Worm (Caenorhabditis elegans) whole organism, young adult: ENCODE measurements around the gene mdt-10.

ENCODE experiments used
- B0035.1 ChIP-seq: sonication (generic microtip); optimal IDR thresholded peaks from 2 replicates; lab custom pipeline; 2016; ENCODE audit warnings: missing genetic modification characterization, mild to moderate bottlenecking, missing compliant biosample characterization, missing genotype, missing genetic modification reagents
- B0336.3 ChIP-seq: fragments of 200-800 bp; sonication (Bioruptor generic); IDR thresholded peaks from 2 replicates; pipeline ENCODE4 v1.3.6; 2022; ENCODE audit warnings: missing genetic modification characterization, missing compliant biosample characterization
- C06A6.2 ChIP-seq: fragments of 200-800 bp; sonication (Bioruptor generic); conservative IDR thresholded peaks from 2 replicates; pipeline ENCODE4 v1.3.6; 2022; ENCODE audit warnings: missing genetic modification characterization, missing compliant biosample characterization
- D2030.7 ChIP-seq: fragments of 200-800 bp; sonication (Bioruptor generic); IDR thresholded peaks from 2 replicates; pipeline ENCODE4 v1.3.6; 2022; ENCODE audit warnings: missing genetic modification reagents, missing genetic modification characterization, missing compliant biosample characterization
- F33H1.4 ChIP-seq: fragments of 200-800 bp; sonication (Bioruptor generic); IDR thresholded peaks from 2 replicates; pipeline ENCODE4 v1.3.6; 2022; ENCODE audit warnings: missing genetic modification reagents, missing genetic modification characterization, missing compliant biosample characterization
- F49E8.2 ChIP-seq: sonication (generic microtip); optimal IDR thresholded peaks from 3 replicates; lab custom pipeline; 2017; ENCODE audit warnings: missing genetic modification characterization, mild to moderate bottlenecking, missing compliant biosample characterization, antibody characterized with exemption, moderate library complexity; ENCODE audit not compliant: insufficient read depth
- F52B5.7 ChIP-seq: sonication (generic microtip); optimal IDR thresholded peaks from 2 replicates; lab custom pipeline; 2016; ENCODE audit warnings: mild to moderate bottlenecking, missing genetic modification characterization, missing compliant biosample characterization
- K12H6.12 ChIP-seq: fragments of 200-800 bp; sonication (Bioruptor generic); optimal IDR thresholded peaks from 2 replicates; lab custom pipeline; 2018; ENCODE audit warnings: mild to moderate bottlenecking, missing genetic modification characterization, missing compliant biosample characterization
- T07F8.4 ChIP-seq: sonication (generic microtip); optimal IDR thresholded peaks from 2 replicates; lab custom pipeline; 2016; ENCODE audit warnings: mild to moderate bottlenecking, missing genetic modification characterization, moderate library complexity, missing compliant biosample characterization
- T26A5.8 ChIP-seq: sonication (generic microtip); optimal IDR thresholded peaks from 2 replicates; lab custom pipeline; 2016; ENCODE audit warnings: missing genetic modification characterization, missing compliant biosample characterization
- Y53G8AR.9 ChIP-seq: fragments of 200-800 bp; sonication (Bioruptor generic); conservative IDR thresholded peaks from 2 replicates; pipeline ENCODE4 v1.3.6; 2022; ENCODE audit warnings: missing genetic modification reagents, missing genetic modification characterization, missing compliant biosample characterization
- Y56A3A.18 ChIP-seq: fragments of 200-800 bp; sonication (Bioruptor generic); IDR thresholded peaks from 2 replicates; pipeline ENCODE4 v1.3.6; 2022; ENCODE audit warnings: missing genetic modification reagents, missing genetic modification characterization, missing compliant biosample characterization
- ama-1 ChIP-seq, 3 experiments: fragments of 150-350 bp in 1 of 3; sonication (generic microtip) in 2 of 3; optimal IDR thresholded peaks; 2 replicates each; lab custom pipeline; 2014 to 2018; ENCODE audit warnings: missing biosample characterization in 2 of 3, missing genetic modification characterization in 2 of 3, missing genetic modification reagents in 2 of 3
- attf-3 ChIP-seq: fragments of 200-800 bp; sonication (Bioruptor generic); conservative IDR thresholded peaks from 2 replicates; pipeline ENCODE4 v1.3.6; 2022; ENCODE audit warnings: missing genetic modification reagents, missing genetic modification characterization, missing compliant biosample characterization
- attf-6 ChIP-seq: fragments of 200-800 bp; sonication (Bioruptor generic); IDR thresholded peaks from 2 replicates; pipeline ENCODE4 v1.3.6; 2022; ENCODE audit warnings: missing genetic modification reagents, missing genetic modification characterization, missing compliant biosample characterization
- bed-2 ChIP-seq: fragments of 200-800 bp; sonication (Bioruptor generic); IDR thresholded peaks from 2 replicates; pipeline ENCODE4 v1.3.6; 2022; ENCODE audit warnings: missing genetic modification reagents, missing genetic modification characterization, missing compliant biosample characterization
- ceh-100 ChIP-seq: fragments of 200-800 bp; sonication (Bioruptor generic); IDR thresholded peaks from 2 replicates; pipeline ENCODE4 v1.3.6; 2022; ENCODE audit warnings: missing genetic modification reagents, missing genetic modification characterization, missing compliant biosample characterization
- ceh-79 ChIP-seq: sonication (generic microtip); optimal IDR thresholded peaks from 2 replicates; lab custom pipeline; 2017; ENCODE audit warnings: mild to moderate bottlenecking, missing genetic modification characterization, missing compliant biosample characterization
- ceh-91 ChIP-seq: fragments of 200-800 bp; sonication (Bioruptor generic); IDR thresholded peaks from 2 replicates; pipeline ENCODE4 v1.3.6; 2022; ENCODE audit warnings: missing genetic modification reagents, missing genetic modification characterization, missing compliant biosample characterization
- dox-1 ChIP-seq: fragments of 200-800 bp; sonication (Bioruptor generic); IDR thresholded peaks from 2 replicates; pipeline ENCODE4 v1.3.6; 2022; ENCODE audit warnings: missing genetic modification reagents, missing genetic modification characterization, missing compliant biosample characterization
- dpff-1 ChIP-seq: sonication (generic microtip); optimal IDR thresholded peaks from 2 replicates; lab custom pipeline; 2017; ENCODE audit warnings: mild to moderate bottlenecking, missing genetic modification characterization, missing compliant biosample characterization
- egl-18 ChIP-seq: fragments of 200-800 bp; sonication (Bioruptor generic); IDR thresholded peaks from 2 replicates; pipeline ENCODE4 v1.3.6; 2022; ENCODE audit warnings: missing genetic modification reagents, missing genetic modification characterization, missing compliant biosample characterization
- ekl-4 ChIP-seq: fragments of 200-800 bp; sonication (Bioruptor generic); IDR thresholded peaks from 2 replicates; pipeline ENCODE4 v1.3.6; 2022; ENCODE audit warnings: missing genetic modification reagents, missing genetic modification characterization, missing compliant biosample characterization
- him-1 ChIP-seq: sonication (generic microtip); optimal IDR thresholded peaks from 2 replicates; lab custom pipeline; 2016; ENCODE audit warnings: missing genotype, missing genetic modification reagents, missing genetic modification characterization, missing compliant biosample characterization
- hrde-1 ChIP-seq: sonication (generic microtip); optimal IDR thresholded peaks from 2 replicates; lab custom pipeline; 2016; ENCODE audit warnings: missing genetic modification characterization, mild to moderate bottlenecking, missing compliant biosample characterization, moderate library complexity, missing genotype, missing genetic modification reagents, borderline replicate concordance
- hsf-1 ChIP-seq: fragments of 200-800 bp; sonication (Bioruptor generic); IDR thresholded peaks from 2 replicates; pipeline ENCODE4 v1.3.6; 2022; ENCODE audit warnings: missing genetic modification reagents, missing genetic modification characterization, missing compliant biosample characterization
- lin-26 ChIP-seq: fragments of 200-800 bp; sonication (Bioruptor generic); IDR thresholded peaks from 2 replicates; pipeline ENCODE4 v1.3.6; 2022; ENCODE audit warnings: missing genetic modification reagents, missing genetic modification characterization, missing compliant biosample characterization
- lin-35 ChIP-seq, 3 experiments: fragments of 150-350 bp in 2 of 3; sonication (generic microtip) in 1 of 3; optimal IDR thresholded peaks; 2 replicates each; lab custom pipeline; 2014 to 2018; ENCODE audit warnings: missing biosample characterization in 3 of 3, missing genetic modification characterization in 3 of 3, missing genetic modification reagents in 3 of 3
- lin-40 ChIP-seq: sonication (generic microtip); optimal IDR thresholded peaks from 2 replicates; lab custom pipeline; 2016; ENCODE audit warnings: missing genetic modification characterization, mild to moderate bottlenecking, missing compliant biosample characterization, missing genotype, missing genetic modification reagents
- lin-54 ChIP-seq: fragments of 200-800 bp; sonication (Bioruptor generic); optimal IDR thresholded peaks from 2 replicates; lab custom pipeline; 2018; ENCODE audit warnings: mild to moderate bottlenecking, missing genetic modification characterization, missing compliant biosample characterization
- lir-1 ChIP-seq: fragments of 200-800 bp; sonication (Bioruptor generic); conservative IDR thresholded peaks from 2 replicates; pipeline ENCODE4 v1.3.6; 2022; ENCODE audit warnings: missing genetic modification reagents, missing genetic modification characterization, missing compliant biosample characterization
- lsl-1 ChIP-seq: fragments of 200-800 bp; sonication (Bioruptor generic); optimal IDR thresholded peaks from 2 replicates; lab custom pipeline; 2018; ENCODE audit warnings: mild to moderate bottlenecking, missing genetic modification characterization, moderate library complexity, missing compliant biosample characterization
- lsy-27 ChIP-seq: sonication (generic microtip); optimal IDR thresholded peaks from 2 replicates; lab custom pipeline; 2017; ENCODE audit warnings: missing genetic modification characterization, mild to moderate bottlenecking, missing compliant biosample characterization, antibody characterized with exemption, missing genotype, borderline replicate concordance; ENCODE audit not compliant: insufficient read depth
- madf-6 ChIP-seq: fragments of 200-800 bp; sonication (Bioruptor generic); IDR thresholded peaks from 2 replicates; pipeline ENCODE4 v1.3.6; 2022; ENCODE audit warnings: missing genetic modification reagents, missing genetic modification characterization, missing compliant biosample characterization
- nfya-2 ChIP-seq: fragments of 200-800 bp; sonication (Bioruptor generic); IDR thresholded peaks from 2 replicates; pipeline ENCODE4 v1.3.6; 2022; ENCODE audit warnings: missing genetic modification reagents, missing genetic modification characterization, missing compliant biosample characterization
- nhr-90 ChIP-seq: sonication (generic microtip); optimal IDR thresholded peaks from 2 replicates; lab custom pipeline; 2016; ENCODE audit warnings: missing genotype, mild to moderate bottlenecking, missing genetic modification characterization, missing compliant biosample characterization
- pha-4 ChIP-seq: fragments of 150-350 bp; sonication (generic microtip); optimal IDR thresholded peaks from 2 replicates; lab custom pipeline; 2014; ENCODE audit warnings: missing biosample characterization, missing genetic modification reagents, missing genetic modification characterization
- rcor-1 ChIP-seq: fragments of 200-800 bp; sonication (Bioruptor generic); IDR thresholded peaks from 2 replicates; pipeline ENCODE4 v1.3.6; 2022; ENCODE audit warnings: missing genetic modification reagents, missing genetic modification characterization, missing compliant biosample characterization
- sea-2 ChIP-seq: fragments of 200-800 bp; sonication (Bioruptor generic); IDR thresholded peaks from 2 replicates; pipeline ENCODE4 v1.3.6; 2022; ENCODE audit warnings: missing genetic modification characterization, missing compliant biosample characterization
- snpc-1.3 ChIP-seq: sonication (generic microtip); optimal IDR thresholded peaks from 2 replicates; lab custom pipeline; 2017; ENCODE audit warnings: missing genetic modification characterization, mild to moderate bottlenecking, missing compliant biosample characterization, antibody characterized with exemption, moderate library complexity, missing genotype, missing genetic modification reagents; ENCODE audit not compliant: insufficient read depth
- tbp1 ChIP-seq: fragments of 200-800 bp; sonication (Bioruptor generic); optimal IDR thresholded peaks from 2 replicates; lab custom pipeline; 2018; ENCODE audit warnings: mild to moderate bottlenecking, missing genetic modification characterization, missing compliant biosample characterization
- tlf-1 ChIP-seq: fragments of 200-800 bp; sonication (Bioruptor generic); optimal IDR thresholded peaks from 2 replicates; lab custom pipeline; 2018; ENCODE audit warnings: mild to moderate bottlenecking, missing genetic modification characterization, missing compliant biosample characterization
- zfh-2 ChIP-seq: fragments of 200-800 bp; sonication (Bioruptor generic); conservative IDR thresholded peaks from 2 replicates; pipeline ENCODE4 v1.3.6; 2022; ENCODE audit warnings: missing genetic modification reagents, missing genetic modification characterization, missing compliant biosample characterization
- ztf-18 ChIP-seq: sonication (generic microtip); optimal IDR thresholded peaks from 2 replicates; lab custom pipeline; 2016; ENCODE audit warnings: missing genotype, mild to moderate bottlenecking, missing genetic modification characterization, missing compliant biosample characterization

mdt-10 gene

ce11 chrII:7870632-7871031, 15.8 kb upstream of the mdt-10 start (continued):
- TF ChIP-seq hrde-1 (tag; lab: Kevin White, UChicago) (peak; percentile 12), ceh-100 (GFP tag; lab: Robert Waterston, UW) (peak; percentile 49; the same call in 1 of the 2 replicates), dox-1 (GFP tag; lab: Robert Waterston, UW) (0 out of 2 replicates have a peak, but pooled peaks have one; percentile 7), lin-54 (peak; percentile 51), attf-3 (GFP tag; lab: Robert Waterston, UW) (peak; percentile 73), Y56A3A.18 (GFP tag; lab: Robert Waterston, UW) (0 out of 2 replicates have a peak, but pooled peaks have one; percentile 37), lsl-1 (GFP tag; lab: Kevin White, UChicago) (peak; percentile 80), F52B5.7 (tag; lab: Kevin White, UChicago) (no peak), K12H6.12 (tag; lab: Kevin White, UChicago) (peak; percentile 31), D2030.7 (peak; percentile 33; the same call in 1 of the 2 replicates), madf-6 (GFP tag; lab: Robert Waterston, UW) (peak; percentile 64), lin-40 (tag; lab: Kevin White, UChicago) (no peak), ekl-4 (peak; percentile 54; the same call in 1 of the 2 replicates), rcor-1 (GFP tag; lab: Robert Waterston, UW) (no peak), lin-35 (GFP tag; optimal IDR thresholded peaks at IDR 0.05; lab: Kevin White, UChicago) (no peak), ztf-18 (tag; lab: Kevin White, UChicago) (peak; percentile 1), B0336.3 (GFP tag; lab: Robert Waterston, UW) (0 out of 2 replicates have a peak, but pooled peaks have one; percentile 37), lin-26 (peak; percentile 28; the same call in 1 of the 2 replicates), snpc-1.3 (tag; lab: Kevin White, UChicago) (no peak)

- no peak for TF ChIP-seq attf-6 (GFP tag; lab: Robert Waterston, UW)
- TF ChIP-seq F49E8.2 (tag; lab: Kevin White, UChicago): no peak
- TF ChIP-seq tlf-1: no peak
- TF ChIP-seq T26A5.8: no peak
- TF ChIP-seq lir-1 (GFP tag; lab: Robert Waterston, UW): no peak
- no peak for TF ChIP-seq ceh-79 (tag; lab: Kevin White, UChicago)
- no peak for TF ChIP-seq lsy-27
- no peak for TF ChIP-seq C06A6.2 (GFP tag; lab: Robert Waterston, UW)
- TF ChIP-seq F52B5.7 (tag; lab: Kevin White, UChicago): no peak
- no peak for TF ChIP-seq egl-18
- TF ChIP-seq ama-1 (optimal IDR thresholded peaks at IDR 0.05; lab: Kevin White, UChicago): no peak
- no peak for TF ChIP-seq ama-1 (GFP tag; optimal IDR thresholded peaks at IDR 0.05; lab: Kevin White, UChicago)
- no peak for TF ChIP-seq nfya-2 (GFP tag; lab: Robert Waterston, UW)
These were observed 15.2 kb upstream of the mdt-10 start, which contains the start of gene ztf-17 for ce11 chrII:7870062-7870461. TSS of gene ztf-17 (minus strand) at chrII:7870162.

- TF ChIP-seq T07F8.4 (tag; lab: Kevin White, UChicago) (no peak), hsf-1 (GFP tag; lab: Robert Waterston, UW) (0 out of 2 replicates have a peak, but pooled peaks have one; percentile 9), dpff-1 (peak; percentile 33), rcor-1 (GFP tag; lab: Robert Waterston, UW) (no peak), hrde-1 (tag; lab: Kevin White, UChicago) (peak; percentile 81), tbp1 (GFP tag; lab: Kevin White, UChicago) (peak; percentile 21), F49E8.2 (tag; lab: Kevin White, UChicago) (peak; percentile 59), nhr-90 (tag; lab: Kevin White, UChicago) (no peak), him-1 (tag; lab: Kevin White, UChicago) (peak; percentile 80), zfh-2 (GFP tag; lab: Robert Waterston, UW) (no peak), snpc-1.3 (tag; lab: Kevin White, UChicago) (peak; percentile 24), Y53G8AR.9 (GFP tag; lab: Robert Waterston, UW) (peak; percentile 9; the same call in 1 of the 2 replicates), ceh-91 (GFP tag; lab: Robert Waterston, UW) (no peak), B0035.1 (peak; percentile 4), pha-4 (tag; lab: Kevin White, UChicago) (no peak), lsl-1 (GFP tag; lab: Kevin White, UChicago) (no peak), F33H1.4 (0 out of 2 replicates have a peak, but pooled peaks have one; percentile 21), B0336.3 (GFP tag; lab: Robert Waterston, UW) (peak; percentile 25; the same call in 1 of the 2 replicates), bed-2 (GFP tag; lab: Robert Waterston, UW) (no peak), sea-2 (GFP tag; lab: Robert Waterston, UW) (no peak), tlf-1 (peak; percentile 24)
These were observed 11.2 kb upstream of the mdt-10 start for ce11 chrII:7866081-7866480.
